Worm (Caenorhabditis elegans) whole organism, L4 larva: ENCODE measurements around the gene srh-184.

ENCODE experiments used
- F26F4.8 ChIP-seq: fragments of 200-800 bp; sonication (Bioruptor generic); conservative IDR thresholded peaks from 2 replicates; pipeline ENCODE4 v1.3.6; 2022; ENCODE audit warnings: missing genetic modification characterization, missing compliant biosample characterization
- R02D3.7 ChIP-seq: fragments of 150-350 bp; sonication (generic microtip); optimal IDR thresholded peaks from 3 replicates; lab custom pipeline; 2014; ENCODE audit warnings: missing biosample characterization, missing genetic modification characterization
- T20F7.1 ChIP-seq: fragments of 200-800 bp; sonication (Bioruptor generic); optimal IDR thresholded peaks from 2 replicates; lab custom pipeline; 2018; ENCODE audit warnings: mild to moderate bottlenecking, missing genetic modification characterization, missing compliant biosample characterization
- T26A8.4 ChIP-seq: fragments of 200-800 bp; sonication (Bioruptor generic); IDR thresholded peaks from 2 replicates; pipeline ENCODE4 v1.3.6; 2022; ENCODE audit warnings: missing genetic modification characterization, missing compliant biosample characterization
- aha-1 ChIP-seq: fragments of 150-350 bp; peaks from one replicate; lab custom pipeline; 2014; ENCODE audit warnings: missing biosample characterization, missing genetic modification characterization
- aly-2 ChIP-seq: sonication (generic microtip); optimal IDR thresholded peaks from 2 replicates; lab custom pipeline; 2018; ENCODE audit warnings: missing biosample characterization, missing genetic modification characterization
- ama-1 ChIP-seq: fragments of 150-350 bp; optimal IDR thresholded peaks from 2 replicates; lab custom pipeline; 2014; ENCODE audit warnings: inconsistent platforms, mixed read lengths
- ceh-20 ChIP-seq: fragments of 200-800 bp; sonication (Bioruptor generic); IDR thresholded peaks from 2 replicates; pipeline ENCODE4 v1.3.6; 2022; ENCODE audit warnings: missing genetic modification reagents, missing genetic modification characterization, missing compliant biosample characterization
- ceh-32 ChIP-seq: sonication (generic microtip); optimal IDR thresholded peaks from 2 replicates; lab custom pipeline; 2016; ENCODE audit warnings: mild to moderate bottlenecking, missing genetic modification characterization, missing compliant biosample characterization; ENCODE audit not compliant: poor library complexity
- cey-2 ChIP-seq: sonication (generic microtip); optimal IDR thresholded peaks from 3 replicates; lab custom pipeline; 2017; ENCODE audit warnings: missing genetic modification characterization, mild to moderate bottlenecking, missing compliant biosample characterization, antibody characterized with exemption, borderline replicate concordance; ENCODE audit not compliant: insufficient read depth
- dmd-8 ChIP-seq: fragments of 200-800 bp; sonication (Bioruptor generic); IDR thresholded peaks from 2 replicates; pipeline ENCODE4 v1.3.6; 2022; ENCODE audit warnings: missing genetic modification characterization, missing compliant biosample characterization
- dpl-1 ChIP-seq: fragments of 150-350 bp; optimal IDR thresholded peaks from 2 replicates; lab custom pipeline; 2014; ENCODE audit warnings: missing biosample characterization, missing genetic modification reagents, missing genetic modification characterization
- duxl-1 ChIP-seq: sonication (generic microtip); optimal IDR thresholded peaks from 2 replicates; lab custom pipeline; 2016; ENCODE audit warnings: mild to moderate bottlenecking, missing genetic modification characterization, moderate library complexity, missing compliant biosample characterization; ENCODE audit not compliant: poor library complexity
- egl-43 ChIP-seq: fragments of 200-800 bp; sonication (Bioruptor generic); IDR thresholded peaks from 2 replicates; pipeline ENCODE4 v1.3.6; 2022; ENCODE audit warnings: missing genetic modification reagents, missing genetic modification characterization, missing compliant biosample characterization
- hmg-1.1 ChIP-seq: fragments of 200-800 bp; sonication (Bioruptor generic); IDR thresholded peaks from 2 replicates; pipeline ENCODE4 v1.3.6; 2022; ENCODE audit warnings: missing genetic modification reagents, missing genetic modification characterization, missing compliant biosample characterization
- jun-1 ChIP-seq: fragments of 150-350 bp; optimal IDR thresholded peaks from 2 replicates; lab custom pipeline; 2014; ENCODE audit warnings: missing biosample characterization, missing genetic modification reagents, missing genetic modification characterization
- lin-1 ChIP-seq: fragments of 200-800 bp; sonication (Bioruptor generic); IDR thresholded peaks from 2 replicates; pipeline ENCODE4 v1.3.6; 2022; ENCODE audit warnings: missing genetic modification reagents, missing genetic modification characterization, missing compliant biosample characterization
- lin-13 ChIP-seq: fragments of 150-350 bp; optimal IDR thresholded peaks from 2 replicates; lab custom pipeline; 2014; ENCODE audit warnings: missing biosample characterization, missing genetic modification reagents, missing genetic modification characterization
- lin-38 ChIP-seq: fragments of 200-800 bp; sonication (Bioruptor generic); IDR thresholded peaks from 2 replicates; pipeline ENCODE4 v1.3.6; 2022; ENCODE audit warnings: missing genetic modification reagents, missing genetic modification characterization, missing compliant biosample characterization
- madf-9 ChIP-seq: fragments of 200-800 bp; sonication (Bioruptor generic); conservative IDR thresholded peaks from 2 replicates; pipeline ENCODE4 v1.3.6; 2022; ENCODE audit warnings: missing genetic modification reagents, missing genetic modification characterization, missing compliant biosample characterization
- mep-1 ChIP-seq: fragments of 150-350 bp; sonication (generic microtip); optimal IDR thresholded peaks from 3 replicates; lab custom pipeline; 2014; ENCODE audit warnings: missing biosample characterization, missing genetic modification characterization
- mes-2 ChIP-seq: sonication (generic microtip); optimal IDR thresholded peaks from 2 replicates; lab custom pipeline; 2016; ENCODE audit warnings: missing genotype, mild to moderate bottlenecking, missing genetic modification characterization, missing compliant biosample characterization; ENCODE audit not compliant: poor library complexity, severe bottlenecking
- mxl-2 ChIP-seq: fragments of 200-800 bp; sonication (Bioruptor generic); conservative IDR thresholded peaks from 2 replicates; pipeline ENCODE4 v1.3.6; 2022; ENCODE audit warnings: missing genetic modification reagents, missing genetic modification characterization, missing compliant biosample characterization
- mxl-3 ChIP-seq: fragments of 200-800 bp; sonication (Bioruptor generic); optimal IDR thresholded peaks from 2 replicates; lab custom pipeline; 2018; ENCODE audit warnings: mild to moderate bottlenecking, missing genetic modification characterization, missing compliant biosample characterization
- nhr-102 ChIP-seq: sonication (generic microtip); optimal IDR thresholded peaks from 2 replicates; lab custom pipeline; 2016; ENCODE audit warnings: mild to moderate bottlenecking, missing genetic modification characterization, moderate library complexity, missing compliant biosample characterization
- nhr-111 ChIP-seq: fragments of 200-800 bp; sonication (Bioruptor generic); optimal IDR thresholded peaks from 2 replicates; lab custom pipeline; 2018; ENCODE audit warnings: mild to moderate bottlenecking, missing genetic modification characterization, missing compliant biosample characterization
- nhr-41 ChIP-seq: fragments of 200-800 bp; sonication (Bioruptor generic); IDR thresholded peaks from 2 replicates; pipeline ENCODE4 v1.3.6; 2022; ENCODE audit warnings: missing genetic modification reagents, missing genetic modification characterization, missing compliant biosample characterization
- nhr-42 ChIP-seq: fragments of 200-800 bp; sonication (Bioruptor generic); IDR thresholded peaks from 2 replicates; pipeline ENCODE4 v1.3.6; 2022; ENCODE audit warnings: missing genetic modification characterization, missing compliant biosample characterization
- nhr-48 ChIP-seq: sonication (generic microtip); optimal IDR thresholded peaks from 2 replicates; lab custom pipeline; 2016; ENCODE audit warnings: mild to moderate bottlenecking, missing genetic modification characterization, missing compliant biosample characterization
- nhr-6 ChIP-seq: fragments of 150-350 bp; optimal IDR thresholded peaks from 2 replicates; lab custom pipeline; 2014; ENCODE audit warnings: missing biosample characterization, missing genetic modification characterization
- nhr-76 ChIP-seq: fragments of 150-350 bp; optimal IDR thresholded peaks from 2 replicates; lab custom pipeline; 2014; ENCODE audit warnings: missing biosample characterization, missing genetic modification characterization
- nhr-77 ChIP-seq: fragments of 150-350 bp; optimal IDR thresholded peaks from 2 replicates; lab custom pipeline; 2014; ENCODE audit warnings: missing biosample characterization, missing genetic modification characterization
- rbr-2 ChIP-seq: sonication (generic microtip); optimal IDR thresholded peaks from 2 replicates; lab custom pipeline; 2016; ENCODE audit warnings: missing genotype, missing genetic modification characterization, missing compliant biosample characterization
- set-16 ChIP-seq: fragments of 200-800 bp; sonication (Bioruptor generic); IDR thresholded peaks from 2 replicates; pipeline ENCODE4 v1.3.6; 2022; ENCODE audit warnings: missing genetic modification reagents, missing genetic modification characterization, missing compliant biosample characterization
- unc-39 ChIP-seq: sonication (generic microtip); optimal IDR thresholded peaks from 2 replicates; lab custom pipeline; 2017; ENCODE audit warnings: missing biosample characterization, missing genetic modification characterization
- unc-62 ChIP-seq, 3 experiments: fragments of 150-350 bp in 1 of 3; sonication (generic microtip); optimal IDR thresholded peaks in 2 of 3; peaks in 1 of 3; 1 replicate in 1 of 3; 2 replicates in 2 of 3; lab custom pipeline; 2014 to 2017; ENCODE audit warnings: missing biosample characterization in 3 of 3, missing genetic modification characterization in 3 of 3, missing genetic modification reagents in 3 of 3, missing genotype in 1 of 3
- zag-1 ChIP-seq: fragments of 150-350 bp; optimal IDR thresholded peaks from 2 replicates; lab custom pipeline; 2014; ENCODE audit warnings: missing biosample characterization, missing genetic modification characterization
- zfp-2 ChIP-seq: sonication (generic microtip); optimal IDR thresholded peaks from 2 replicates; lab custom pipeline; 2016; ENCODE audit warnings: mild to moderate bottlenecking, missing genetic modification characterization, missing compliant biosample characterization

The srh-184 gene

DNA sequence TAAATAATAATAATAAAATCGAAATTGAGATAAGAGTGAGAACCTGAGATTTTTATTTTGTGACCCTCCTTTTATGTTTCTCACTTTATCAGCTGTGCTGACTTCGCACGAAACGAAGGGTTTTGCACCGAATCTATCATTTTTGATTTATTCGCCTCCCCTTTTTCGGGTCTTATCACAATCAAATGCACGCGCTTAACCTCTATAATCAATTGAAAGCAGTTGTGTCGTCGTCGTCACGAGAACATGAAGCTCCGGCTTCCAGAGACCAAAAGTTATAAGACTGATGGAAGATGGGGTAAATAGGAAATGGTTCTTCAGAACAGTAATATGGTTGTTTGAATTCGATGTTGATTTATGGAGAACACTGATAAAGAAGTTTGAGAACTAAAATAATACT is 3.2 kb upstream of the srh-184 start, which contains the start of gene D1054.18 (continued):
- no peak for TF ChIP-seq mes-2
- no peak for TF ChIP-seq nhr-6 (tag; lab: Kevin White, UChicago)
- TF ChIP-seq R02D3.7 = no peak
- TF ChIP-seq nhr-111 (GFP tag; lab: Kevin White, UChicago) = no peak
- no peak for TF ChIP-seq mxl-3
- TF ChIP-seq nhr-48 = peak; percentile 30
- peak; percentile 51 to 96 for TF ChIP-seq unc-62 (GFP tag; optimal IDR thresholded peaks at IDR 0.05 in 1 of 2; lab: Kevin White, UChicago)
- no peak for TF ChIP-seq unc-62 (tag; optimal IDR thresholded peaks at IDR 0.05; lab: Kevin White, UChicago)
- peak; percentile 64 for TF ChIP-seq nhr-77 (tag; lab: Kevin White, UChicago)
- no peak for TF ChIP-seq T26A8.4 (GFP tag; lab: Robert Waterston, UW)
- TF ChIP-seq rbr-2 = no peak
- TF ChIP-seq zag-1 = no peak
- TF ChIP-seq jun-1 (tag; lab: Kevin White, UChicago) = no peak
- no peak for TF ChIP-seq lin-13 (GFP tag; lab: Kevin White, UChicago)
- no peak for TF ChIP-seq nhr-42 (GFP tag; lab: Robert Waterston, UW)
- TF ChIP-seq unc-39 = no peak
- TF ChIP-seq T20F7.1 = no peak
- no peak for TF ChIP-seq mep-1 (tag; lab: Kevin White, UChicago)
- TF ChIP-seq F26F4.8 (GFP tag; lab: Robert Waterston, UW) = no peak
- TF ChIP-seq aha-1 (tag; lab: Kevin White, UChicago) = peak; percentile 36
- TF ChIP-seq dpl-1 = no peak
- peak; percentile 42 for TF ChIP-seq nhr-102 (tag; lab: Kevin White, UChicago)
- no peak for TF ChIP-seq ceh-32
- TF ChIP-seq set-16 = no peak

ce11 chrV:10795494-10795893 is 2.5 kb downstream of the srh-184 start, which contains the start of gene D1054.19:
D1054.19 (plus strand) TSS chrV:10795794.
- TF ChIP-seq nhr-41 (GFP tag; lab: Robert Waterston, UW) (no peak), ceh-20 (GFP tag; lab: Robert Waterston, UW) (no peak), mxl-2 (GFP tag; lab: Robert Waterston, UW) (no peak), nhr-76 (tag; lab: Kevin White, UChicago) (no peak), hmg-1.1 (GFP tag; lab: Robert Waterston, UW) (no peak), ceh-32 (no peak), madf-9 (no peak), aly-2 (no peak), unc-39 (no peak), nhr-102 (tag; lab: Kevin White, UChicago) (no peak)

- TF ChIP-seq lin-1 (GFP tag; lab: Robert Waterston, UW) (no peak), set-16 (peak; percentile 88; the same call in 1 of the 2 replicates), duxl-1 (no peak), aha-1 (tag; lab: Kevin White, UChicago) (no peak), dmd-8 (GFP tag; lab: Robert Waterston, UW) (no peak), egl-43 (GFP tag; lab: Robert Waterston, UW) (no peak), lin-38 (GFP tag; lab: Robert Waterston, UW) (no peak), cey-2 (no peak)
Measured at ce11 chrV:10794463-10794862, 3.5 kb downstream of the srh-184 start.

DNA sequence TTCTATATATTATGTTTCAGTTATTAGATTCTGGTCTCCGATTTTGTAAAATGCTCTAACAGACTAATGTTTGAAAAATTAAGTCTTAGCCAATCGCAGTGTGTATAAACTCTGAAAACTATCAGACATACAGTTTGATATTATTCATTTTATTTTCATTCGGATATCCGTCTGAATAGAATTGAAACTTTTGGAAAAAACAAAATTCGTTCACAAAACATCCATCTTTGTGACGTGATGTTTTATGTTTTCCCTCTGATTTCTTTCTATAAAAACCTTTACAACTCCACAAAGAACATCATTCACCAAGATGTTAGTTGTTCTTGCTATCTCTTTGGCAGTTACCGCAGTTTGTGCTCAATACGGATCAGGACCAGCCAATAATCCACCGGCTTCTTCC is 4.5 kb downstream of the srh-184 start, which contains the start of gene ule-3:
TSS of gene ule-3 (plus strand) at position 301 of the 400 bp plus-strand sequence.
- TF ChIP-seq unc-62 (GFP tag; optimal IDR thresholded peaks at IDR 0.05 in 1 of 2; lab: Kevin White, UChicago) (peak in 1 of 2 experiments; percentile 32), unc-62 (tag; optimal IDR thresholded peaks at IDR 0.05; lab: Kevin White, UChicago) (no peak), nhr-102 (tag; lab: Kevin White, UChicago) (no peak), zfp-2 (tag; lab: Kevin White, UChicago) (no peak), ama-1 (lab: Kevin White, UChicago) (no peak)
